Worm (Caenorhabditis elegans) whole organism, young adult: ENCODE measurements around the gene srd-45.

ENCODE experiments used
- F23B12.7 ChIP-seq: sonication (generic microtip); optimal IDR thresholded peaks from 2 replicates; lab custom pipeline; 2017; ENCODE audit warnings: missing genetic modification characterization, mild to moderate bottlenecking, missing compliant biosample characterization, antibody characterized with exemption, moderate library complexity; ENCODE audit not compliant: insufficient read depth
- K11D2.4 ChIP-seq: fragments of 200-800 bp; sonication (Bioruptor generic); IDR thresholded peaks from 2 replicates; pipeline ENCODE4 v1.3.6; 2022; ENCODE audit warnings: missing genetic modification reagents, missing genetic modification characterization, missing compliant biosample characterization
- Y53G8AR.9 ChIP-seq: fragments of 200-800 bp; sonication (Bioruptor generic); conservative IDR thresholded peaks from 2 replicates; pipeline ENCODE4 v1.3.6; 2022; ENCODE audit warnings: missing genetic modification reagents, missing genetic modification characterization, missing compliant biosample characterization
- Y56A3A.18 ChIP-seq: fragments of 200-800 bp; sonication (Bioruptor generic); IDR thresholded peaks from 2 replicates; pipeline ENCODE4 v1.3.6; 2022; ENCODE audit warnings: missing genetic modification reagents, missing genetic modification characterization, missing compliant biosample characterization
- ama-1 ChIP-seq, 3 experiments: fragments of 150-350 bp in 1 of 3; sonication (generic microtip) in 2 of 3; optimal IDR thresholded peaks; 2 replicates each; lab custom pipeline; 2014 to 2018; ENCODE audit warnings: missing biosample characterization in 2 of 3, missing genetic modification characterization in 2 of 3, missing genetic modification reagents in 2 of 3
- atf-7 ChIP-seq: sonication (generic microtip); optimal IDR thresholded peaks from 2 replicates; lab custom pipeline; 2017; ENCODE audit warnings: mild to moderate bottlenecking, missing genetic modification characterization, missing compliant biosample characterization
- bed-2 ChIP-seq: fragments of 200-800 bp; sonication (Bioruptor generic); IDR thresholded peaks from 2 replicates; pipeline ENCODE4 v1.3.6; 2022; ENCODE audit warnings: missing genetic modification reagents, missing genetic modification characterization, missing compliant biosample characterization
- ccch-3 ChIP-seq: fragments of 200-800 bp; sonication (Bioruptor generic); optimal IDR thresholded peaks from 2 replicates; lab custom pipeline; 2018; ENCODE audit warnings: mild to moderate bottlenecking, missing genetic modification characterization, missing compliant biosample characterization
- ceh-27 ChIP-seq: fragments of 200-800 bp; sonication (Bioruptor generic); optimal IDR thresholded peaks from 2 replicates; lab custom pipeline; 2018; ENCODE audit warnings: mild to moderate bottlenecking, missing genetic modification characterization, moderate library complexity, missing compliant biosample characterization
- efl-1 ChIP-seq: fragments of 150-350 bp; optimal IDR thresholded peaks from 2 replicates; lab custom pipeline; 2014; ENCODE audit warnings: missing biosample characterization, missing genetic modification reagents, missing genetic modification characterization
- egl-44 ChIP-seq: fragments of 200-800 bp; sonication (Bioruptor generic); IDR thresholded peaks from 2 replicates; pipeline ENCODE4 v1.3.6; 2022; ENCODE audit warnings: missing genetic modification reagents, missing genetic modification characterization, missing compliant biosample characterization
- gei-17 ChIP-seq: fragments of 200-800 bp; sonication (Bioruptor generic); optimal IDR thresholded peaks from 2 replicates; lab custom pipeline; 2018; ENCODE audit warnings: mild to moderate bottlenecking, missing genetic modification characterization, missing compliant biosample characterization
- him-1 ChIP-seq: sonication (generic microtip); optimal IDR thresholded peaks from 2 replicates; lab custom pipeline; 2016; ENCODE audit warnings: missing genotype, missing genetic modification reagents, missing genetic modification characterization, missing compliant biosample characterization
- hlh-12 ChIP-seq: sonication (generic microtip); optimal IDR thresholded peaks from 2 replicates; lab custom pipeline; 2016; ENCODE audit warnings: missing genetic modification characterization, missing compliant biosample characterization
- hlh-26 ChIP-seq: fragments of 200-800 bp; sonication (Bioruptor generic); conservative IDR thresholded peaks from 2 replicates; pipeline ENCODE4 v1.3.6; 2022; ENCODE audit warnings: missing genetic modification reagents, missing genetic modification characterization, missing compliant biosample characterization
- hmg-1.2 ChIP-seq: fragments of 200-800 bp; sonication (Bioruptor generic); IDR thresholded peaks from 2 replicates; pipeline ENCODE4 v1.3.6; 2022; ENCODE audit warnings: missing genetic modification reagents, missing genetic modification characterization, missing compliant biosample characterization
- hrde-1 ChIP-seq: sonication (generic microtip); optimal IDR thresholded peaks from 2 replicates; lab custom pipeline; 2016; ENCODE audit warnings: missing genetic modification characterization, mild to moderate bottlenecking, missing compliant biosample characterization, moderate library complexity, missing genotype, missing genetic modification reagents, borderline replicate concordance
- let-526 ChIP-seq: fragments of 200-800 bp; sonication (Bioruptor generic); IDR thresholded peaks from 2 replicates; pipeline ENCODE4 v1.3.6; 2022; ENCODE audit warnings: missing genetic modification reagents, missing genetic modification characterization, missing compliant biosample characterization
- lin-35 ChIP-seq, 3 experiments: fragments of 150-350 bp in 2 of 3; sonication (generic microtip) in 1 of 3; optimal IDR thresholded peaks; 2 replicates each; lab custom pipeline; 2014 to 2018; ENCODE audit warnings: missing biosample characterization in 3 of 3, missing genetic modification characterization in 3 of 3, missing genetic modification reagents in 3 of 3
- lsy-27 ChIP-seq: sonication (generic microtip); optimal IDR thresholded peaks from 2 replicates; lab custom pipeline; 2017; ENCODE audit warnings: missing genetic modification characterization, mild to moderate bottlenecking, missing compliant biosample characterization, antibody characterized with exemption, missing genotype, borderline replicate concordance; ENCODE audit not compliant: insufficient read depth
- madf-6 ChIP-seq: fragments of 200-800 bp; sonication (Bioruptor generic); IDR thresholded peaks from 2 replicates; pipeline ENCODE4 v1.3.6; 2022; ENCODE audit warnings: missing genetic modification reagents, missing genetic modification characterization, missing compliant biosample characterization
- madf-8 ChIP-seq: fragments of 200-800 bp; sonication (Bioruptor generic); conservative IDR thresholded peaks from 2 replicates; pipeline ENCODE4 v1.3.6; 2022; ENCODE audit warnings: missing genetic modification reagents, missing genetic modification characterization, missing compliant biosample characterization
- mes-4 ChIP-seq: sonication (generic microtip); optimal IDR thresholded peaks from 2 replicates; lab custom pipeline; 2016; ENCODE audit warnings: missing genotype, missing genetic modification characterization, missing compliant biosample characterization
- nfya-1 ChIP-seq: sonication (generic microtip); optimal IDR thresholded peaks from 2 replicates; lab custom pipeline; 2017; ENCODE audit warnings: antibody characterized with exemption, missing compliant biosample characterization, missing genetic modification characterization, borderline replicate concordance; ENCODE audit not compliant: insufficient read depth
- nfyb-1 ChIP-seq: fragments of 200-800 bp; sonication (Bioruptor generic); IDR thresholded peaks from 2 replicates; pipeline ENCODE4 v1.3.6; 2022; ENCODE audit warnings: missing genetic modification reagents, missing genetic modification characterization, missing compliant biosample characterization
- nhr-120 ChIP-seq: fragments of 200-800 bp; sonication (Bioruptor generic); IDR thresholded peaks from 2 replicates; pipeline ENCODE4 v1.3.6; 2022; ENCODE audit warnings: missing genetic modification characterization, missing compliant biosample characterization
- rpc-1 ChIP-seq, 2 experiments: fragments of 150-350 bp in 1 of 2; sonication (generic microtip) in 1 of 2; optimal IDR thresholded peaks; 2 replicates each; lab custom pipeline; 2014 to 2018; ENCODE audit warnings: missing biosample characterization in 1 of 2, missing genetic modification characterization in 1 of 2, missing genetic modification reagents in 1 of 2, missing genotype in 1 of 2
- snpc-1.1 ChIP-seq: sonication (generic microtip); optimal IDR thresholded peaks from 2 replicates; lab custom pipeline; 2017; ENCODE audit warnings: missing genetic modification characterization, mild to moderate bottlenecking, missing compliant biosample characterization, antibody characterized with exemption, moderate library complexity, missing genotype, missing genetic modification reagents; ENCODE audit not compliant: insufficient read depth
- snpc-4 ChIP-seq, 5 experiments: fragments of 150-350 bp in 1 of 5; sonication (generic microtip) in 4 of 5; optimal IDR thresholded peaks; 2 replicates each; lab custom pipeline; 2014 to 2018; ENCODE audit warnings: missing genetic modification characterization in 5 of 5, missing biosample characterization in 3 of 5, antibody characterized with exemption in 2 of 5, mild to moderate bottlenecking in 2 of 5, missing compliant biosample characterization in 2 of 5, missing genotype in 2 of 5, moderate library complexity in 2 of 5, missing genetic modification reagents in 1 of 5
- somi-1 ChIP-seq: fragments of 200-800 bp; sonication (Bioruptor generic); optimal IDR thresholded peaks from 2 replicates; lab custom pipeline; 2018; ENCODE audit warnings: mild to moderate bottlenecking, missing genetic modification characterization, missing compliant biosample characterization
- unc-130 ChIP-seq: sonication (generic microtip); optimal IDR thresholded peaks from 2 replicates; lab custom pipeline; 2016; ENCODE audit warnings: missing genetic modification reagents, missing genetic modification characterization, missing compliant biosample characterization
- zfh-2 ChIP-seq: fragments of 200-800 bp; sonication (Bioruptor generic); conservative IDR thresholded peaks from 2 replicates; pipeline ENCODE4 v1.3.6; 2022; ENCODE audit warnings: missing genetic modification reagents, missing genetic modification characterization, missing compliant biosample characterization
- zim-3 ChIP-seq: sonication (generic microtip); optimal IDR thresholded peaks from 2 replicates; lab custom pipeline; 2017; ENCODE audit warnings: mild to moderate bottlenecking, missing genetic modification characterization, moderate library complexity, missing compliant biosample characterization
- ztf-18 ChIP-seq: sonication (generic microtip); optimal IDR thresholded peaks from 2 replicates; lab custom pipeline; 2016; ENCODE audit warnings: missing genotype, mild to moderate bottlenecking, missing genetic modification characterization, missing compliant biosample characterization
- ztf-25 ChIP-seq: fragments of 200-800 bp; sonication (Bioruptor generic); IDR thresholded peaks from 2 replicates; pipeline ENCODE4 v1.3.6; 2022; ENCODE audit warnings: missing genetic modification reagents, missing genetic modification characterization, missing compliant biosample characterization
- ztf-28 ChIP-seq: fragments of 200-800 bp; sonication (Bioruptor generic); IDR thresholded peaks from 2 replicates; pipeline ENCODE4 v1.3.6; 2022; ENCODE audit warnings: missing genetic modification reagents, missing genetic modification characterization, missing compliant biosample characterization

The srd-45 gene

ce11 chrX:12294263-12294662 lies 34.5 kb upstream of the srd-45 start, which contains the start of gene W06D11.1 (continued):
- TF ChIP-seq him-1 (no peak), nhr-120 (GFP tag; lab: Robert Waterston, UW) (no peak)

ce11 chrX:12296392-12296791 lies 32.4 kb upstream of the srd-45 start, which contains the start of gene W06D11.2:
W06D11.2 (minus strand) TSS chrX:12296730.
- TF ChIP-seq mes-4 (tag; lab: Kevin White, UChicago) (no peak), Y53G8AR.9 (GFP tag; lab: Robert Waterston, UW) (no peak), snpc-1.1 (no peak), bed-2 (GFP tag; lab: Robert Waterston, UW) (no peak), ccch-3 (GFP tag; lab: Kevin White, UChicago) (no peak), ama-1 (optimal IDR thresholded peaks at IDR 0.05; lab: Kevin White, UChicago) (no peak), ama-1 (GFP tag; optimal IDR thresholded peaks at IDR 0.05; lab: Kevin White, UChicago) (no peak), hlh-26 (GFP tag; lab: Robert Waterston, UW) (no peak), egl-44 (GFP tag; lab: Robert Waterston, UW) (no peak), ztf-28 (GFP tag; lab: Robert Waterston, UW) (no peak), him-1 (no peak)
- TF ChIP-seq, all 124 proteins: peak for 0

- no peak for TF ChIP-seq rpc-1 (optimal IDR thresholded peaks at IDR 0.05; lab: Kevin White, UChicago)
- TF ChIP-seq rpc-1 (tag; optimal IDR thresholded peaks at IDR 0.05; lab: Kevin White, UChicago), result no peak
- TF ChIP-seq madf-6 (GFP tag; lab: Robert Waterston, UW), result peak; percentile 69
- peak; percentile 26; the same call in 1 of the 2 replicates for TF ChIP-seq hmg-1.2 (GFP tag; lab: Robert Waterston, UW)
- no peak for TF ChIP-seq zim-3 (tag; lab: Kevin White, UChicago)
- no peak for TF ChIP-seq hrde-1 (tag; lab: Kevin White, UChicago)
- TF ChIP-seq lin-35 (GFP tag; optimal IDR thresholded peaks at IDR 0.05; lab: Kevin White, UChicago), result no peak
- peak; percentile 73 for TF ChIP-seq efl-1 (GFP tag; lab: Kevin White, UChicago)
- TF ChIP-seq madf-8, result peak; percentile 78
Measured at ce11 chrX:12298324-12298723, 30.5 kb upstream of the srd-45 start, which contains the start of gene W06D11.3. W06D11.3 (plus strand) TSS chrX:12298683.

ce11 chrX:12299834-12300233 lies 28.9 kb upstream of the srd-45 start, which contains the start of gene W06D11.5:
W06D11.5 (plus strand) TSS chrX:12300134.
- TF ChIP-seq ztf-25, result no peak
- TF ChIP-seq Y56A3A.18 (GFP tag; lab: Robert Waterston, UW), result no peak
- TF ChIP-seq hmg-1.2 (GFP tag; lab: Robert Waterston, UW), result no peak
- TF ChIP-seq nfya-1 (tag; lab: Kevin White, UChicago), result no peak
- TF ChIP-seq snpc-4 (GFP tag; optimal IDR thresholded peaks at IDR 0.05; lab: Kevin White, UChicago), result no peak
- TF ChIP-seq snpc-4 (tag; optimal IDR thresholded peaks at IDR 0.05; lab: Kevin White, UChicago), result no peak
- TF ChIP-seq hlh-12 (tag; lab: Kevin White, UChicago), result no peak
- TF ChIP-seq K11D2.4 (GFP tag; lab: Robert Waterston, UW), result no peak
- TF ChIP-seq lsy-27 (tag; lab: Kevin White, UChicago), result no peak
- no peak for TF ChIP-seq nfyb-1 (GFP tag; lab: Robert Waterston, UW)
- no peak for TF ChIP-seq somi-1 (GFP tag; lab: Kevin White, UChicago)
- no peak for TF ChIP-seq ztf-18 (tag; lab: Kevin White, UChicago)
- no peak for TF ChIP-seq F23B12.7
- no peak for TF ChIP-seq atf-7
- TF ChIP-seq unc-130 (GFP tag; lab: Kevin White, UChicago), result no peak
- no peak for TF ChIP-seq Y53G8AR.9 (GFP tag; lab: Robert Waterston, UW)
- TF ChIP-seq let-526 (GFP tag; lab: Robert Waterston, UW), result no peak
- TF ChIP-seq hlh-26 (GFP tag; lab: Robert Waterston, UW), result no peak
- TF ChIP-seq gei-17, result no peak
- no peak for TF ChIP-seq zfh-2 (GFP tag; lab: Robert Waterston, UW)
- TF ChIP-seq ceh-27 (GFP tag; lab: Kevin White, UChicago), result no peak
